Fruit fly (Drosophila melanogaster) whole organism, embryonic: ENCODE data around the gene Obp99a.

Experiments
- ATbp ChIP-seq: fragments of 200-800 bp; sonication (Bioruptor generic); optimal IDR thresholded peaks from 2 replicates; lab custom pipeline; 2017; ENCODE audit warnings: missing biosample characterization, mild to moderate bottlenecking, missing genetic modification characterization, missing genetic modification reagents
- Bgb ChIP-seq: fragments of 200-800 bp; sonication (Bioruptor generic); IDR thresholded peaks from 2 replicates; pipeline ENCODE4 v1.3.6; 2022; ENCODE audit warnings: missing biosample characterization, missing genetic modification characterization; ENCODE audit not compliant: partially characterized antibody
- CG10565 ChIP-seq: fragments of 200-800 bp; sonication (Bioruptor generic); optimal IDR thresholded peaks from 3 replicates; lab custom pipeline; 2016; ENCODE audit warnings: missing biosample characterization, mild to moderate bottlenecking, missing genetic modification characterization
- CG12155 ChIP-seq: fragments of 200-800 bp; sonication (Bioruptor generic); optimal IDR thresholded peaks from 3 replicates; lab custom pipeline; 2016; ENCODE audit warnings: missing biosample characterization, missing genetic modification characterization
- CG13775 ChIP-seq: fragments of 200-800 bp; sonication (Bioruptor generic); optimal IDR thresholded peaks from 3 replicates; lab custom pipeline; 2017; ENCODE audit warnings: missing biosample characterization, mild to moderate bottlenecking, missing genetic modification characterization
- CG15011 ChIP-seq: fragments of 200-800 bp; sonication (Bioruptor generic); optimal IDR thresholded peaks from 3 replicates; lab custom pipeline; 2018; ENCODE audit warnings: missing biosample characterization, mild to moderate bottlenecking, missing genetic modification characterization
- CG15479 ChIP-seq: fragments of 200-800 bp; sonication (Bioruptor generic); optimal IDR thresholded peaks from 3 replicates; lab custom pipeline; 2019; ENCODE audit warnings: missing biosample characterization, mild to moderate bottlenecking, missing genetic modification characterization, moderate library complexity
- CG1792 ChIP-seq: fragments of 200-800 bp; sonication (Bioruptor generic); optimal IDR thresholded peaks from 2 replicates; lab custom pipeline; 2016; ENCODE audit warnings: missing biosample characterization, missing genetic modification characterization
- CG32767 ChIP-seq: fragments of 200-800 bp; sonication (Bioruptor generic); IDR thresholded peaks from 2 replicates; pipeline ENCODE4 v1.3.6; 2022; ENCODE audit warnings: missing biosample characterization, missing genetic modification characterization
- CG34376 ChIP-seq: fragments of 200-800 bp; sonication (Bioruptor generic); optimal IDR thresholded peaks from 2 replicates; lab custom pipeline; 2018; ENCODE audit warnings: missing biosample characterization, mild to moderate bottlenecking, missing genetic modification characterization
- CG3995 ChIP-seq: fragments of 200-800 bp; sonication (Bioruptor generic); optimal IDR thresholded peaks from 3 replicates; lab custom pipeline; 2016; ENCODE audit warnings: missing biosample characterization, missing genetic modification characterization
- CG4282 ChIP-seq: fragments of 200-800 bp; sonication (Bioruptor generic); optimal IDR thresholded peaks from 2 replicates; lab custom pipeline; 2016; ENCODE audit warnings: missing biosample characterization, missing genetic modification characterization
- CG4360 ChIP-seq: fragments of 200-800 bp; sonication (Bioruptor generic); IDR thresholded peaks from 2 replicates; pipeline ENCODE4 v1.3.6; 2022; ENCODE audit warnings: missing biosample characterization, missing genetic modification characterization
- CG5953 ChIP-seq: fragments of 200-800 bp; sonication (Bioruptor generic); IDR thresholded peaks from 2 replicates; pipeline ENCODE4 v1.3.6; 2022; ENCODE audit warnings: missing biosample characterization, missing genetic modification characterization
- CG9437 ChIP-seq: fragments of 200-800 bp; sonication (Bioruptor generic); optimal IDR thresholded peaks from 2 replicates; lab custom pipeline; 2018; ENCODE audit warnings: missing biosample characterization, mild to moderate bottlenecking, missing genetic modification characterization
- CG9727 ChIP-seq: fragments of 200-800 bp; sonication (Bioruptor generic); optimal IDR thresholded peaks from 3 replicates; lab custom pipeline; 2017; ENCODE audit warnings: missing biosample characterization, mild to moderate bottlenecking, missing genetic modification characterization
- Dbx ChIP-seq: fragments of 200-800 bp; sonication (Bioruptor generic); IDR thresholded peaks from 3 replicates; pipeline ENCODE4 v1.3.6; 2022; ENCODE audit warnings: missing biosample characterization, missing genetic modification characterization
- E2f2 ChIP-seq: fragments of 200-800 bp; sonication (Bioruptor generic); IDR thresholded peaks from 2 replicates; pipeline ENCODE4 v1.3.6; 2022; ENCODE audit warnings: missing biosample characterization, missing genetic modification characterization
- Fer2 ChIP-seq: fragments of 200-800 bp; sonication (Bioruptor generic); optimal IDR thresholded peaks from 2 replicates; lab custom pipeline; 2018; ENCODE audit warnings: missing biosample characterization, mild to moderate bottlenecking, missing genetic modification characterization, moderate library complexity
- HLH4C ChIP-seq: fragments of 200-800 bp; sonication (Bioruptor generic); IDR thresholded peaks from 3 replicates; pipeline ENCODE4 v1.3.6; 2022; ENCODE audit warnings: missing biosample characterization, missing genetic modification characterization; ENCODE audit not compliant: partially characterized antibody
- HLHmδ ChIP-seq: fragments of 200-800 bp; sonication (Bioruptor generic); optimal IDR thresholded peaks from 2 replicates; lab custom pipeline; 2018; ENCODE audit warnings: missing biosample characterization, mild to moderate bottlenecking, missing genetic modification characterization, moderate library complexity
- Hand ChIP-seq: fragments of 200-800 bp; sonication (Bioruptor generic); optimal IDR thresholded peaks from 2 replicates; lab custom pipeline; 2017; ENCODE audit warnings: mild to moderate bottlenecking, missing biosample characterization, missing genetic modification reagents, missing genetic modification characterization
- Hmx ChIP-seq: fragments of 200-800 bp; sonication (Bioruptor generic); optimal IDR thresholded peaks from 2 replicates; lab custom pipeline; 2016; ENCODE audit warnings: missing biosample characterization, missing genetic modification characterization
- Hr3 ChIP-seq: fragments of 200-800 bp; sonication (Bioruptor generic); optimal IDR thresholded peaks from 3 replicates; lab custom pipeline; 2016; ENCODE audit warnings: missing biosample characterization, missing genetic modification characterization
- Lim3 ChIP-seq: fragments of 200-800 bp; sonication (Bioruptor generic); IDR thresholded peaks from 2 replicates; pipeline ENCODE4 v1.3.6; 2022; ENCODE audit warnings: missing biosample characterization, missing genetic modification characterization
- MESR4 ChIP-seq: fragments of 200-800 bp; sonication (Bioruptor generic); optimal IDR thresholded peaks from 2 replicates; lab custom pipeline; 2018; ENCODE audit warnings: missing biosample characterization, mild to moderate bottlenecking, missing genetic modification characterization, moderate library complexity
- Med ChIP-seq: fragments of 200-800 bp; sonication (Bioruptor generic); peaks from one replicate; lab custom pipeline; 2016; ENCODE audit warnings: missing biosample characterization, missing genetic modification characterization, mild to moderate bottlenecking, inconsistent platforms, moderate library complexity
- Nf-YA ChIP-seq: fragments of 200-800 bp; sonication (Bioruptor generic); IDR thresholded peaks from 2 replicates; pipeline ENCODE4 v1.3.6; 2022; ENCODE audit warnings: missing biosample characterization, missing genetic modification characterization
- Opbp ChIP-seq: fragments of 200-800 bp; sonication (Bioruptor generic); IDR thresholded peaks from 3 replicates; pipeline ENCODE4 v1.3.6; 2022; ENCODE audit warnings: missing biosample characterization, missing genetic modification characterization; ENCODE audit not compliant: partially characterized antibody
- PHDP ChIP-seq: fragments of 200-800 bp; sonication (Bioruptor generic); optimal IDR thresholded peaks from 3 replicates; lab custom pipeline; 2018; ENCODE audit warnings: missing biosample characterization, mild to moderate bottlenecking, missing genetic modification characterization, moderate library complexity
- Pdp1 ChIP-seq, 2 experiments: fragments of 200-800 bp; sonication (Bioruptor generic); optimal IDR thresholded peaks; 3 replicates each; lab custom pipeline; 2016; ENCODE audit warnings: missing biosample characterization in 2 of 2, missing genetic modification characterization in 2 of 2, mild to moderate bottlenecking in 1 of 2, moderate library complexity in 1 of 2
- Poxn ChIP-seq: fragments of 200-800 bp; sonication (Bioruptor generic); IDR thresholded peaks from 2 replicates; pipeline ENCODE4 v1.3.6; 2022; ENCODE audit warnings: missing biosample characterization, missing genetic modification characterization
- Rfx ChIP-seq: fragments of 200-800 bp; sonication (Bioruptor generic); IDR thresholded peaks from 2 replicates; pipeline ENCODE4 v1.3.6; 2022; ENCODE audit warnings: missing biosample characterization, missing genetic modification characterization
- Ssrp ChIP-seq: fragments of 200-800 bp; sonication (Bioruptor generic); optimal IDR thresholded peaks from 2 replicates; lab custom pipeline; 2018; ENCODE audit warnings: missing biosample characterization, mild to moderate bottlenecking, missing genetic modification characterization, moderate library complexity
- Usf ChIP-seq: fragments of 200-800 bp; sonication (Bioruptor generic); optimal IDR thresholded peaks from 2 replicates; lab custom pipeline; 2017; ENCODE audit warnings: missing genotype, missing biosample characterization, missing genetic modification characterization
- ab ChIP-seq: fragments of 200-800 bp; sonication (Bioruptor generic); optimal IDR thresholded peaks from 2 replicates; lab custom pipeline; 2016; ENCODE audit warnings: missing biosample characterization, missing genetic modification characterization
- abd-A ChIP-seq: fragments of 200-800 bp; sonication (Bioruptor generic); optimal IDR thresholded peaks from 3 replicates; lab custom pipeline; 2019; ENCODE audit warnings: missing biosample characterization, mild to moderate bottlenecking, missing genetic modification characterization, moderate library complexity
- ac ChIP-seq: fragments of 200-800 bp; sonication (Bioruptor generic); optimal IDR thresholded peaks from 3 replicates; lab custom pipeline; 2017; ENCODE audit warnings: missing biosample characterization, mild to moderate bottlenecking, missing genetic modification characterization
- exex ChIP-seq: fragments of 200-800 bp; sonication (Bioruptor generic); optimal IDR thresholded peaks from 4 replicates; lab custom pipeline; 2018; ENCODE audit warnings: missing biosample characterization, mild to moderate bottlenecking, missing genetic modification characterization, moderate library complexity
- fu2 ChIP-seq: fragments of 200-800 bp; sonication (Bioruptor generic); optimal IDR thresholded peaks from 2 replicates; lab custom pipeline; 2016; ENCODE audit warnings: missing biosample characterization, missing genetic modification characterization
- grn ChIP-seq: fragments of 200-800 bp; sonication (Bioruptor generic); optimal IDR thresholded peaks from 3 replicates; lab custom pipeline; 2017; ENCODE audit warnings: missing biosample characterization, missing genetic modification characterization
- inv ChIP-seq: fragments of 200-800 bp; sonication (Bioruptor generic); IDR thresholded peaks from 2 replicates; pipeline ENCODE4 v1.3.6; 2022; ENCODE audit warnings: missing biosample characterization, missing genetic modification characterization; ENCODE audit not compliant: partially characterized antibody
- nau ChIP-seq: fragments of 200-800 bp; sonication (Bioruptor generic); optimal IDR thresholded peaks from 3 replicates; lab custom pipeline; 2017; ENCODE audit warnings: missing biosample characterization, mild to moderate bottlenecking, missing genetic modification characterization, missing genetic modification reagents
- nerfin-2 ChIP-seq: fragments of 200-800 bp; sonication (Bioruptor generic); IDR thresholded peaks from 2 replicates; pipeline ENCODE4 v1.3.6; 2022; ENCODE audit warnings: missing biosample characterization, missing genetic modification characterization; ENCODE audit not compliant: partially characterized antibody
- odd ChIP-seq: fragments of 200-800 bp; sonication (Bioruptor generic); optimal IDR thresholded peaks from 2 replicates; lab custom pipeline; 2017; ENCODE audit warnings: missing biosample characterization, mild to moderate bottlenecking, missing genetic modification characterization
- onecut ChIP-seq: fragments of 200-800 bp; sonication (Bioruptor generic); IDR thresholded peaks from 2 replicates; pipeline ENCODE4 v1.3.6; 2022; ENCODE audit warnings: missing biosample characterization, missing genetic modification characterization
- org-1 ChIP-seq: fragments of 200-800 bp; sonication (Bioruptor generic); optimal IDR thresholded peaks from 2 replicates; lab custom pipeline; 2017; ENCODE audit warnings: missing biosample characterization, missing genetic modification characterization
- schlank ChIP-seq: fragments of 200-800 bp; sonication (Bioruptor generic); optimal IDR thresholded peaks from 2 replicates; lab custom pipeline; 2018; ENCODE audit warnings: missing biosample characterization, mild to moderate bottlenecking, missing genetic modification characterization
- sd ChIP-seq: fragments of 200-800 bp; sonication (Bioruptor generic); optimal IDR thresholded peaks from 3 replicates; lab custom pipeline; 2018; ENCODE audit warnings: missing biosample characterization, mild to moderate bottlenecking, missing genetic modification characterization, moderate library complexity
- ssp ChIP-seq: fragments of 200-800 bp; sonication (Bioruptor generic); IDR thresholded peaks from 2 replicates; pipeline ENCODE4 v1.3.6; 2022; ENCODE audit warnings: missing biosample characterization, missing genetic modification characterization
- z ChIP-seq: fragments of 200-800 bp; sonication (Bioruptor generic); IDR thresholded peaks from 3 replicates; pipeline ENCODE4 v1.3.6; 2022; ENCODE audit warnings: missing biosample characterization, missing genetic modification characterization

Obp99a gene

DNA sequence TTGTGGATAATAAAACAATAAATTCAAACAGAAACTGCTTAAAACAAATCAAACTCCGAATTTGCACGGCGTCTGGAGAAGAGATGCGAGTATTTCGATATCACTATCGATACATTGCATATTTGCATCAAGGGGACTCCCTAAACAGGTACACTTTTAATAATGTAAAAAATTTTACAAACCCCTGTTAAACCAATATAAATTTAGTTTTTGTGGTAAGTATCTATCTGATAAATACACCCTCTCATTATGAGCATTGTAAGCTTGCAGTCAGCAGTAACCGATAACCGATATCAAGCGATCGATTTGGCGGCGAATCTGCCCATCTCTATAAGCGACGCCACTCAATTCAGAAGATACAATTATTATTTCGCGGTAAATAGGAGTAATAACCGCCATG lies 3.9 kb downstream of the Obp99a start, which contains the start of the genes Bub3 and Cap-D2 (continued):
- no peak for TF ChIP-seq CG4360
- TF ChIP-seq sd (tag; lab: Kevin White, UChicago) = no peak
- no peak for TF ChIP-seq onecut
- TF ChIP-seq Med (GFP tag; lab: Kevin White, UChicago) = peak; percentile 95
- TF ChIP-seq Hr3 (GFP tag; lab: Kevin White, UChicago) = peak; percentile 59
- no peak for TF ChIP-seq odd
- TF ChIP-seq org-1 (GFP tag; lab: Kevin White, UChicago) = no peak
- no peak for TF ChIP-seq grn (GFP tag; lab: Kevin White, UChicago)
- TF ChIP-seq Nf-YA = no peak
- TF ChIP-seq Dbx (GFP tag; lab: Robert Waterston, UW) = peak; percentile 84
- no peak for TF ChIP-seq exex (tag; lab: Kevin White, UChicago)
- no peak for TF ChIP-seq Poxn (GFP tag; lab: Robert Waterston, UW)
- TF ChIP-seq ssp (GFP tag; lab: Robert Waterston, UW) = 0 out of 2 replicates have a peak, but pooled peaks have one; percentile 25
- peak; percentile 88 for TF ChIP-seq Opbp
- no peak for TF ChIP-seq Usf (GFP tag; lab: Kevin White, UChicago)
- TF ChIP-seq HLH4C (GFP tag; lab: Robert Waterston, UW) = peak; percentile 86
- TF ChIP-seq inv (GFP tag; lab: Robert Waterston, UW) = peak; percentile 70
- TF ChIP-seq CG13775 (GFP tag; lab: Kevin White, UChicago) = peak; percentile 73
- peak; percentile 26 for TF ChIP-seq CG1792 (GFP tag; lab: Kevin White, UChicago)
- TF ChIP-seq CG9727 (GFP tag; lab: Kevin White, UChicago) = peak; percentile 69
- peak; percentile 77 for TF ChIP-seq E2f2 (GFP tag; lab: Robert Waterston, UW)
- TF ChIP-seq CG12155 (GFP tag; lab: Kevin White, UChicago) = peak; percentile 70
- peak; percentile 42 for TF ChIP-seq MESR4 (GFP tag; lab: Kevin White, UChicago)
- peak; percentile 6 for TF ChIP-seq CG34376
- peak; percentile 23 for TF ChIP-seq Fer2 (tag; lab: Kevin White, UChicago)
- peak; percentile 58 for TF ChIP-seq Rfx
- peak; percentile 70 for TF ChIP-seq nerfin-2 (GFP tag; lab: Robert Waterston, UW)
- no peak for TF ChIP-seq z
- peak; percentile 68 for TF ChIP-seq fu2 (GFP tag; lab: Kevin White, UChicago)
- TF ChIP-seq Lim3 (GFP tag; lab: Robert Waterston, UW) = no peak
- TF ChIP-seq abd-A = no peak
- no peak for TF ChIP-seq ATbp
- TF ChIP-seq nau = no peak
- no peak for TF ChIP-seq CG15011 (GFP tag; lab: Kevin White, UChicago)
- no peak for TF ChIP-seq ac (GFP tag; lab: Kevin White, UChicago)
- TF ChIP-seq Bgb (GFP tag; lab: Robert Waterston, UW) = peak; percentile 59
- peak; percentile 31 for TF ChIP-seq CG9437 (GFP tag; lab: Kevin White, UChicago)
- TF ChIP-seq schlank (tag; lab: Kevin White, UChicago) = no peak
- TF ChIP-seq CG4282 = no peak
- TF ChIP-seq Hand (GFP tag; lab: Kevin White, UChicago) = peak; percentile 22
- TF ChIP-seq CG10565 (GFP tag; lab: Kevin White, UChicago) = peak; percentile 19
- no peak for TF ChIP-seq ab (GFP tag; lab: Kevin White, UChicago)
- no peak for TF ChIP-seq HLHmδ (GFP tag; lab: Kevin White, UChicago)
- TF ChIP-seq CG32767 (GFP tag; lab: Robert Waterston, UW) = peak; percentile 26; the same call in 1 of the 2 replicates
- TF ChIP-seq CG3995 = peak; percentile 3
- no peak for TF ChIP-seq PHDP (tag; lab: Kevin White, UChicago)
- TF ChIP-seq CG5953 = no peak
- TF ChIP-seq CG15479 (GFP tag; lab: Kevin White, UChicago) = no peak
- peak; percentile 53 for TF ChIP-seq Ssrp (tag; lab: Kevin White, UChicago)
- TF ChIP-seq Hmx (GFP tag; lab: Kevin White, UChicago) = no peak
- TF ChIP-seq Pdp1 (GFP tag; optimal IDR thresholded peaks at IDR 0.05; lab: Kevin White, UChicago) = peak; percentile 69 to 70
